Worm (Caenorhabditis elegans): Measurements from ENCODE around the gene acr-18.

DNA sequence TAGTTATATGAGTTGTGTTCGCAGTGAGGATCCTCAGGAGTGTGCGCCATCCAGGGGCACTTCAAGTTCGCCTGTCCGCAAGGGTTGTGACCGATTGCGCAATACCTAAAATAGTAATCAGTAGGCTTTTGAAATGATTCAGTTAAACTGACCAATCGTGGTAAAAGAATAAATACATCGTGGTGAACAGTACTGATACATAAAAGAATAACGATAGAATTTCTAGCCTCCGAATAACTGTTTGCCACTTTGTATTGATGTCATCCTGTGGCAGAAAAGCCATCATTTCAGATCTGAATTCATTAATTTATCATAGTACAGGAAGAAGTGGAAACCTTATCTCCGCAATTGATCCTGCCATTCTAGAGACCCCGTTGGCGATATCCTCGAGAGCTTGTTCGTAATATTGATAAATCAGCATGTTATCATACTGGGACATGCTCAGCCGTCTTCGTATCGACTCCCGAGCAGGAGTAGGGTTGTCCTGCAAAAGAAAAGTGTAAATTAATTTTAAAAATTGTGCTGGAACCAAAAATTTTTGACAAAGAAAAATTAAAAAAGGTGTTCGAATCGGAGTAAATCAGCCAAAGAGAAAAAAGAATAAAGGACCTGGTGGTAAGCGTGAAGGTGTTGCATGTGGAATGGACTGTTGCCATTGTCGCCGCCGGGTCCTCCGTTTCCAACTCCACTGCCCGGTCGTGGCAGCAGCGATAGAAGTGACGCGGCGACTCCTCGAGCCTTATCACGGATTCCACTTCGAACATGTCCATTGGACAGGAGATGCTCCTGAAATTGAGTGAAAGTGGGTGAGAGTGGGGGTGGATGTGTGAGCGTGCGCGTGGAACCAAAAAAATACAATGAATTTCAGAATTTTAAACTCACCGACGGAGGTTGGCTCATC is 45.8 kb downstream of the acr-18 start:
- TF ChIP-seq him-1 (tag; optimal IDR thresholded peaks at IDR 0.05) = no peak
- TF ChIP-seq W03F9.2 (tag; optimal IDR thresholded peaks at IDR 0.05) = no peak
- no peak for TF ChIP-seq dao-5 (tag; optimal IDR thresholded peaks at IDR 0.05)
